Worm (Caenorhabditis elegans) whole organism, L4 larva: ENCODE data around the gene Y39A1A.24.

Source experiments
- Y105C5A.15 ChIP-seq: fragments of 200-800 bp; sonication (Bioruptor generic); IDR thresholded peaks from 2 replicates; pipeline ENCODE4 v1.3.6; 2022; ENCODE audit warnings: missing genetic modification characterization, missing compliant biosample characterization
- aly-2 ChIP-seq: sonication (generic microtip); optimal IDR thresholded peaks from 2 replicates; lab custom pipeline; 2018; ENCODE audit warnings: missing biosample characterization, missing genetic modification characterization
- dmd-9 ChIP-seq: fragments of 200-800 bp; sonication (Bioruptor generic); IDR thresholded peaks from 2 replicates; pipeline ENCODE4 v1.3.6; 2022; ENCODE audit warnings: missing genetic modification reagents, missing genetic modification characterization, missing compliant biosample characterization
- egl-27 ChIP-seq: sonication (generic microtip); optimal IDR thresholded peaks from 3 replicates; lab custom pipeline; 2017; ENCODE audit warnings: missing biosample characterization, missing genetic modification reagents, missing genetic modification characterization
- fos-1 ChIP-seq: fragments of 150-350 bp; optimal IDR thresholded peaks from 2 replicates; lab custom pipeline; 2014; ENCODE audit warnings: missing biosample characterization, missing genetic modification characterization
- nhr-77 ChIP-seq: fragments of 150-350 bp; optimal IDR thresholded peaks from 2 replicates; lab custom pipeline; 2014; ENCODE audit warnings: missing biosample characterization, missing genetic modification characterization
- pha-4 ChIP-seq, 2 experiments: fragments of 150-350 bp in 1 of 2; fragments of 200-800 bp in 1 of 2; sonication (Bioruptor generic) in 1 of 2; IDR thresholded peaks in 1 of 2; optimal IDR thresholded peaks in 1 of 2; 2 replicates each; pipeline versions ENCODE4 v1.3.6 to Lab custom; 2014 to 2022; ENCODE audit warnings: missing genetic modification characterization in 2 of 2, missing genetic modification reagents in 2 of 2, missing biosample characterization in 1 of 2, missing compliant biosample characterization in 1 of 2
- vab-7 ChIP-seq: fragments of 200-800 bp; sonication (Bioruptor generic); IDR thresholded peaks from 2 replicates; pipeline ENCODE4 v1.3.6; 2022; ENCODE audit warnings: missing genetic modification reagents, missing genetic modification characterization, missing compliant biosample characterization
- zfp-2 ChIP-seq: sonication (generic microtip); optimal IDR thresholded peaks from 2 replicates; lab custom pipeline; 2016; ENCODE audit warnings: mild to moderate bottlenecking, missing genetic modification characterization, missing compliant biosample characterization
- ztf-11 ChIP-seq: fragments of 150-350 bp; optimal IDR thresholded peaks from 2 replicates; lab custom pipeline; 2014; ENCODE audit warnings: missing biosample characterization, missing genetic modification characterization

DNA sequence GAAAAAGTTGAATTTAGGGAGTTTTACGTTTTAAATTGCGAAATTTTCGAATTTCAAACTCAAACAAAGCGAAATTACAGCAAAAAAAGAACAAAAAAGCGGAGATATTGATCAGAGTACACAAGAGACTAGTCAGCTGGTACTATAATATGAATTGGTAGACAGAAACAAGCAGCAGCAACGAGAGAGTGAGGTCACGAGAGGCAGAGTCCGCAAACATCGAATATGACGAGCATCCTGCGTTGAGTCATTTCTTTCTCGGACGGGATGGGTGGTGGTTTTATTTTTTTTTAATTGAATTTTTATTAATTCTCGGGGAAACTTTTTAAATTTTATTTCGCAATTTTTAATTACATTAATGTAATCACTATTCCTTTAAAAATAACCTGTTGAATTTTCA, 12.7 kb upstream of the Y39A1A.24 start:
- TF ChIP-seq egl-27 (tag; lab: Kevin White, UChicago), result no peak
- no peak for TF ChIP-seq aly-2 (tag; lab: Kevin White, UChicago)
- no peak for TF ChIP-seq fos-1 (tag; lab: Kevin White, UChicago)
- TF ChIP-seq vab-7 (GFP tag; lab: Robert Waterston, UW), result no peak
- TF ChIP-seq nhr-77, result peak; percentile 14
- TF ChIP-seq zfp-2 (tag; lab: Kevin White, UChicago), result no peak
- TF ChIP-seq Y105C5A.15 (GFP tag; lab: Robert Waterston, UW), result no peak
- no peak for TF ChIP-seq ztf-11 (tag; lab: Kevin White, UChicago)
- 0 out of 2 replicates have a peak, but pooled peaks have one; percentile 52 for TF ChIP-seq pha-4 (GFP tag; IDR thresholded peaks at IDR 0.05; lab: Robert Waterston, UW)
- TF ChIP-seq pha-4 (tag; optimal IDR thresholded peaks at IDR 0.05; lab: Kevin White, UChicago), result peak; percentile 96
- no peak for TF ChIP-seq dmd-9 (GFP tag; lab: Robert Waterston, UW)
